Worm (Caenorhabditis elegans) whole organism, young adult: ENCODE data around the gene pgm-2.

Experiments
- B0261.1 ChIP-seq: sonication (generic microtip); optimal IDR thresholded peaks from 2 replicates; lab custom pipeline; 2016; ENCODE audit warnings: mild to moderate bottlenecking, missing genetic modification characterization, moderate library complexity, missing compliant biosample characterization
- C06A6.2 ChIP-seq: fragments of 200-800 bp; sonication (Bioruptor generic); conservative IDR thresholded peaks from 2 replicates; pipeline ENCODE4 v1.3.6; 2022; ENCODE audit warnings: missing genetic modification characterization, missing compliant biosample characterization
- C17E4.6 ChIP-seq: fragments of 200-800 bp; sonication (Bioruptor generic); IDR thresholded peaks from 2 replicates; pipeline ENCODE4 v1.3.6; 2022; ENCODE audit warnings: missing genetic modification reagents, missing genetic modification characterization, missing compliant biosample characterization
- D2030.7 ChIP-seq: fragments of 200-800 bp; sonication (Bioruptor generic); IDR thresholded peaks from 2 replicates; pipeline ENCODE4 v1.3.6; 2022; ENCODE audit warnings: missing genetic modification reagents, missing genetic modification characterization, missing compliant biosample characterization
- F49E8.2 ChIP-seq: sonication (generic microtip); optimal IDR thresholded peaks from 3 replicates; lab custom pipeline; 2017; ENCODE audit warnings: missing genetic modification characterization, mild to moderate bottlenecking, missing compliant biosample characterization, antibody characterized with exemption, moderate library complexity; ENCODE audit not compliant: insufficient read depth
- F57A8.1 ChIP-seq: fragments of 200-800 bp; sonication (Bioruptor generic); optimal IDR thresholded peaks from 2 replicates; lab custom pipeline; 2018; ENCODE audit warnings: mild to moderate bottlenecking, missing genetic modification characterization, moderate library complexity, missing compliant biosample characterization
- F57C9.4 ChIP-seq: sonication (generic microtip); optimal IDR thresholded peaks from 2 replicates; lab custom pipeline; 2017; ENCODE audit warnings: mild to moderate bottlenecking, missing genetic modification characterization, missing compliant biosample characterization
- K11D2.4 ChIP-seq: fragments of 200-800 bp; sonication (Bioruptor generic); IDR thresholded peaks from 2 replicates; pipeline ENCODE4 v1.3.6; 2022; ENCODE audit warnings: missing genetic modification reagents, missing genetic modification characterization, missing compliant biosample characterization
- T26A5.8 ChIP-seq: sonication (generic microtip); optimal IDR thresholded peaks from 2 replicates; lab custom pipeline; 2016; ENCODE audit warnings: missing genetic modification characterization, missing compliant biosample characterization
- Y67H2A.10 ChIP-seq: fragments of 200-800 bp; sonication (Bioruptor generic); conservative IDR thresholded peaks from 2 replicates; pipeline ENCODE4 v1.3.6; 2022; ENCODE audit warnings: missing genetic modification reagents, missing genetic modification characterization, missing compliant biosample characterization
- Y79H2A.3 ChIP-seq: fragments of 200-800 bp; sonication (Bioruptor generic); conservative IDR thresholded peaks from 2 replicates; pipeline ENCODE4 v1.3.6; 2022; ENCODE audit warnings: missing genetic modification reagents, missing genetic modification characterization, missing compliant biosample characterization
- ZK185.1 ChIP-seq: sonication (generic microtip); optimal IDR thresholded peaks from 2 replicates; lab custom pipeline; 2016; ENCODE audit warnings: mild to moderate bottlenecking, missing genetic modification characterization, missing compliant biosample characterization; ENCODE audit not compliant: poor library complexity, severe bottlenecking
- akir-1 ChIP-seq: fragments of 200-800 bp; sonication (Bioruptor generic); optimal IDR thresholded peaks from 2 replicates; lab custom pipeline; 2018; ENCODE audit warnings: mild to moderate bottlenecking, missing genetic modification characterization, moderate library complexity, missing compliant biosample characterization
- ama-1 ChIP-seq, 3 experiments: fragments of 150-350 bp in 1 of 3; sonication (generic microtip) in 2 of 3; optimal IDR thresholded peaks; 2 replicates each; lab custom pipeline; 2014 to 2018; ENCODE audit warnings: missing biosample characterization in 2 of 3, missing genetic modification characterization in 2 of 3, missing genetic modification reagents in 2 of 3
- aptf-2 ChIP-seq: fragments of 200-800 bp; sonication (Bioruptor generic); conservative IDR thresholded peaks from 2 replicates; pipeline ENCODE4 v1.3.6; 2022; ENCODE audit warnings: missing genetic modification reagents, missing genetic modification characterization, missing compliant biosample characterization
- aptf-3 ChIP-seq: fragments of 200-800 bp; sonication (Bioruptor generic); IDR thresholded peaks from 2 replicates; pipeline ENCODE4 v1.3.6; 2022; ENCODE audit warnings: missing genetic modification characterization, missing compliant biosample characterization
- attf-5 ChIP-seq: fragments of 200-800 bp; sonication (Bioruptor generic); optimal IDR thresholded peaks from 2 replicates; lab custom pipeline; 2018; ENCODE audit warnings: mild to moderate bottlenecking, missing genetic modification characterization, missing compliant biosample characterization
- bed-1 ChIP-seq: fragments of 200-800 bp; sonication (Bioruptor generic); IDR thresholded peaks from 2 replicates; pipeline ENCODE4 v1.3.6; 2022; ENCODE audit warnings: missing genetic modification reagents, missing genetic modification characterization, missing compliant biosample characterization
- bed-2 ChIP-seq: fragments of 200-800 bp; sonication (Bioruptor generic); IDR thresholded peaks from 2 replicates; pipeline ENCODE4 v1.3.6; 2022; ENCODE audit warnings: missing genetic modification reagents, missing genetic modification characterization, missing compliant biosample characterization
- ceh-58 ChIP-seq: fragments of 200-800 bp; sonication (Bioruptor generic); IDR thresholded peaks from 2 replicates; pipeline ENCODE4 v1.3.6; 2022; ENCODE audit warnings: missing genetic modification characterization, missing compliant biosample characterization
- ceh-91 ChIP-seq: fragments of 200-800 bp; sonication (Bioruptor generic); IDR thresholded peaks from 2 replicates; pipeline ENCODE4 v1.3.6; 2022; ENCODE audit warnings: missing genetic modification reagents, missing genetic modification characterization, missing compliant biosample characterization
- die-1 ChIP-seq: sonication (generic microtip); optimal IDR thresholded peaks from 2 replicates; lab custom pipeline; 2016; ENCODE audit warnings: missing genotype, mild to moderate bottlenecking, missing genetic modification characterization, missing compliant biosample characterization
- dox-1 ChIP-seq: fragments of 200-800 bp; sonication (Bioruptor generic); IDR thresholded peaks from 2 replicates; pipeline ENCODE4 v1.3.6; 2022; ENCODE audit warnings: missing genetic modification reagents, missing genetic modification characterization, missing compliant biosample characterization
- dpff-1 ChIP-seq: sonication (generic microtip); optimal IDR thresholded peaks from 2 replicates; lab custom pipeline; 2017; ENCODE audit warnings: mild to moderate bottlenecking, missing genetic modification characterization, missing compliant biosample characterization
- egrh-3 ChIP-seq: fragments of 200-800 bp; sonication (Bioruptor generic); IDR thresholded peaks from 2 replicates; pipeline ENCODE4 v1.3.6; 2022; ENCODE audit warnings: missing genetic modification reagents, missing genetic modification characterization, missing compliant biosample characterization
- ekl-4 ChIP-seq: fragments of 200-800 bp; sonication (Bioruptor generic); IDR thresholded peaks from 2 replicates; pipeline ENCODE4 v1.3.6; 2022; ENCODE audit warnings: missing genetic modification reagents, missing genetic modification characterization, missing compliant biosample characterization
- gei-17 ChIP-seq: fragments of 200-800 bp; sonication (Bioruptor generic); optimal IDR thresholded peaks from 2 replicates; lab custom pipeline; 2018; ENCODE audit warnings: mild to moderate bottlenecking, missing genetic modification characterization, missing compliant biosample characterization
- hmg-1.2 ChIP-seq: fragments of 200-800 bp; sonication (Bioruptor generic); IDR thresholded peaks from 2 replicates; pipeline ENCODE4 v1.3.6; 2022; ENCODE audit warnings: missing genetic modification reagents, missing genetic modification characterization, missing compliant biosample characterization
- lag-1 ChIP-seq: fragments of 200-800 bp; sonication (Bioruptor generic); IDR thresholded peaks from 2 replicates; pipeline ENCODE4 v1.3.6; 2022; ENCODE audit warnings: missing genetic modification reagents, missing genetic modification characterization, missing compliant biosample characterization
- let-607 ChIP-seq, 2 experiments: fragments of 200-800 bp in 1 of 2; sonication (Bioruptor generic) in 1 of 2; sonication (generic microtip) in 1 of 2; optimal IDR thresholded peaks; 2 replicates each; lab custom pipeline; 2016 to 2018; ENCODE audit warnings: mild to moderate bottlenecking in 2 of 2, missing compliant biosample characterization in 2 of 2, missing genetic modification characterization in 2 of 2, moderate library complexity in 2 of 2, missing genotype in 1 of 2
- lsy-27 ChIP-seq: sonication (generic microtip); optimal IDR thresholded peaks from 2 replicates; lab custom pipeline; 2017; ENCODE audit warnings: missing genetic modification characterization, mild to moderate bottlenecking, missing compliant biosample characterization, antibody characterized with exemption, missing genotype, borderline replicate concordance; ENCODE audit not compliant: insufficient read depth
- madf-3 ChIP-seq: fragments of 200-800 bp; sonication (Bioruptor generic); IDR thresholded peaks from 2 replicates; pipeline ENCODE4 v1.3.6; 2022; ENCODE audit warnings: missing genetic modification reagents, missing genetic modification characterization, missing compliant biosample characterization
- mcd-1 ChIP-seq: fragments of 200-800 bp; sonication (Bioruptor generic); IDR thresholded peaks from 2 replicates; pipeline ENCODE4 v1.3.6; 2022; ENCODE audit warnings: missing genetic modification reagents, missing genetic modification characterization, missing compliant biosample characterization
- mel-28 ChIP-seq: sonication (generic microtip); optimal IDR thresholded peaks from 2 replicates; lab custom pipeline; 2016; ENCODE audit warnings: borderline replicate concordance, mild to moderate bottlenecking, missing genetic modification characterization, missing compliant biosample characterization
- mxl-1 ChIP-seq: sonication (generic microtip); optimal IDR thresholded peaks from 2 replicates; lab custom pipeline; 2016; ENCODE audit warnings: missing genetic modification characterization, missing compliant biosample characterization
- nfya-2 ChIP-seq: fragments of 200-800 bp; sonication (Bioruptor generic); IDR thresholded peaks from 2 replicates; pipeline ENCODE4 v1.3.6; 2022; ENCODE audit warnings: missing genetic modification reagents, missing genetic modification characterization, missing compliant biosample characterization
- nfyb-1 ChIP-seq: fragments of 200-800 bp; sonication (Bioruptor generic); IDR thresholded peaks from 2 replicates; pipeline ENCODE4 v1.3.6; 2022; ENCODE audit warnings: missing genetic modification reagents, missing genetic modification characterization, missing compliant biosample characterization
- nhr-120 ChIP-seq: fragments of 200-800 bp; sonication (Bioruptor generic); IDR thresholded peaks from 2 replicates; pipeline ENCODE4 v1.3.6; 2022; ENCODE audit warnings: missing genetic modification characterization, missing compliant biosample characterization
- nhr-27 ChIP-seq: fragments of 200-800 bp; sonication (Bioruptor generic); optimal IDR thresholded peaks from 2 replicates; lab custom pipeline; 2018; ENCODE audit warnings: mild to moderate bottlenecking, missing genetic modification characterization, moderate library complexity, missing compliant biosample characterization
- nhr-80 ChIP-seq: sonication (generic microtip); optimal IDR thresholded peaks from 2 replicates; lab custom pipeline; 2016; ENCODE audit warnings: missing genetic modification characterization, missing compliant biosample characterization
- rpc-1 ChIP-seq, 2 experiments: fragments of 150-350 bp in 1 of 2; sonication (generic microtip) in 1 of 2; optimal IDR thresholded peaks; 2 replicates each; lab custom pipeline; 2014 to 2018; ENCODE audit warnings: missing biosample characterization in 1 of 2, missing genetic modification characterization in 1 of 2, missing genetic modification reagents in 1 of 2, missing genotype in 1 of 2
- sea-2 ChIP-seq: fragments of 200-800 bp; sonication (Bioruptor generic); IDR thresholded peaks from 2 replicates; pipeline ENCODE4 v1.3.6; 2022; ENCODE audit warnings: missing genetic modification characterization, missing compliant biosample characterization
- snpc-3.4 ChIP-seq: sonication (generic microtip); optimal IDR thresholded peaks from 2 replicates; lab custom pipeline; 2017; ENCODE audit warnings: missing genetic modification characterization, mild to moderate bottlenecking, missing compliant biosample characterization, antibody characterized with exemption, moderate library complexity, missing genotype, missing genetic modification reagents
- tbp1 ChIP-seq: fragments of 200-800 bp; sonication (Bioruptor generic); optimal IDR thresholded peaks from 2 replicates; lab custom pipeline; 2018; ENCODE audit warnings: mild to moderate bottlenecking, missing genetic modification characterization, missing compliant biosample characterization
- zfh-2 ChIP-seq: fragments of 200-800 bp; sonication (Bioruptor generic); conservative IDR thresholded peaks from 2 replicates; pipeline ENCODE4 v1.3.6; 2022; ENCODE audit warnings: missing genetic modification reagents, missing genetic modification characterization, missing compliant biosample characterization
- zim-3 ChIP-seq: sonication (generic microtip); optimal IDR thresholded peaks from 2 replicates; lab custom pipeline; 2017; ENCODE audit warnings: mild to moderate bottlenecking, missing genetic modification characterization, moderate library complexity, missing compliant biosample characterization
- ztf-18 ChIP-seq: sonication (generic microtip); optimal IDR thresholded peaks from 2 replicates; lab custom pipeline; 2016; ENCODE audit warnings: missing genotype, mild to moderate bottlenecking, missing genetic modification characterization, missing compliant biosample characterization
- ztf-26 ChIP-seq: sonication (generic microtip); optimal IDR thresholded peaks from 2 replicates; lab custom pipeline; 2017; ENCODE audit warnings: missing genetic modification characterization, missing compliant biosample characterization

pgm-2 gene

ce11 chrIII:13268856-13269255 lies 30.3 kb upstream of the pgm-2 start, which contains the start of gene cpf-2 (continued):
- TF ChIP-seq mxl-1 (tag; lab: Kevin White, UChicago) (no peak), nhr-80 (no peak), F49E8.2 (tag; lab: Kevin White, UChicago) (peak; percentile 17), bed-1 (GFP tag; lab: Robert Waterston, UW) (no peak), B0261.1 (tag; lab: Kevin White, UChicago) (no peak), egrh-3 (no peak), bed-2 (no peak), akir-1 (GFP tag; lab: Kevin White, UChicago) (no peak), ekl-4 (GFP tag; lab: Robert Waterston, UW) (peak; percentile 60), nhr-27 (tag; lab: Kevin White, UChicago) (no peak), ztf-18 (tag; lab: Kevin White, UChicago) (no peak), gei-17 (no peak), dox-1 (GFP tag; lab: Robert Waterston, UW) (peak; percentile 79), mcd-1 (GFP tag; lab: Robert Waterston, UW) (peak; percentile 70), dpff-1 (no peak), hmg-1.2 (GFP tag; lab: Robert Waterston, UW) (peak; percentile 43), nfyb-1 (peak; percentile 48; the same call in 1 of the 2 replicates), attf-5 (GFP tag; lab: Kevin White, UChicago) (peak; percentile 41), ztf-26 (tag; lab: Kevin White, UChicago) (peak; percentile 22), tbp1 (GFP tag; lab: Kevin White, UChicago) (peak; percentile 41), Y79H2A.3 (GFP tag; lab: Robert Waterston, UW) (no peak), mel-28 (tag; lab: Kevin White, UChicago) (no peak), madf-3 (GFP tag; lab: Robert Waterston, UW) (peak; percentile 81; the same call in 1 of the 2 replicates), ama-1 (optimal IDR thresholded peaks at IDR 0.05; lab: Kevin White, UChicago) (no peak), ama-1 (GFP tag; optimal IDR thresholded peaks at IDR 0.05; lab: Kevin White, UChicago) (peak in 1 of 2 experiments; percentile 34), ceh-58 (GFP tag; lab: Robert Waterston, UW) (no peak), zim-3 (tag; lab: Kevin White, UChicago) (no peak), ZK185.1 (tag; lab: Kevin White, UChicago) (peak; percentile 55), sea-2 (GFP tag; lab: Robert Waterston, UW) (no peak), aptf-3 (GFP tag; lab: Robert Waterston, UW) (no peak), ceh-91 (GFP tag; lab: Robert Waterston, UW) (no peak), F57C9.4 (tag; lab: Kevin White, UChicago) (no peak), lsy-27 (no peak), let-607 (tag; optimal IDR thresholded peaks at IDR 0.05; lab: Kevin White, UChicago) (peak in 1 of 2 experiments; percentile 51), nhr-120 (GFP tag; lab: Robert Waterston, UW) (no peak), nfya-2 (GFP tag; lab: Robert Waterston, UW) (no peak), die-1 (tag; lab: Kevin White, UChicago) (no peak), F57A8.1 (no peak), D2030.7 (GFP tag; lab: Robert Waterston, UW) (0 out of 2 replicates have a peak, but pooled peaks have one; percentile 24), snpc-3.4 (peak; percentile 45), zfh-2 (no peak; the same call in 1 of the 2 replicates), lag-1 (GFP tag; lab: Robert Waterston, UW) (no peak), K11D2.4 (GFP tag; lab: Robert Waterston, UW) (0 out of 2 replicates have a peak, but pooled peaks have one; percentile 27), rpc-1 (optimal IDR thresholded peaks at IDR 0.05; lab: Kevin White, UChicago) (peak; percentile 52), rpc-1 (tag; optimal IDR thresholded peaks at IDR 0.05; lab: Kevin White, UChicago) (no peak), Y67H2A.10 (GFP tag; lab: Robert Waterston, UW) (no peak), C06A6.2 (peak; percentile 67), T26A5.8 (tag; lab: Kevin White, UChicago) (no peak), aptf-2 (no peak), C17E4.6 (no peak)
